Worm (Caenorhabditis elegans): ENCODE data around the gene T16G12.4.

Gene T16G12.4

DNA sequence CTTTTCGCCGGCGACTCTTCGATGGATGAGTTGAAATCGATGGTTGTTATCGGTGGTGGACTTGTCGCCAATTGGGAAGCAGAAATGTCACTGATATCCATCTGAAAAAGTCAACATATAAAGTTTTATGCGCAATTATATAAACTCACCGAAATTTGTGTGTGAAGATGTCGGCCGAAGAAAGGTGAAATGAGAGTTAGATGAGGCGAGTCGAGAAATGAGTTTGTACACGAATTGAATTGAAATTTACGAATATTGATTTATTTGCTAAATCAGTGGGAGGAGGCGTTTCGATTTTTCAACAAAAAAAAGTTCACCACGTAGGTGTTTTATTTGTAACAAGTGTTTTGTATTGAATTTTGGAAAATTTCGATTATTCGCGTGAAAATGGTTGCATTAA lies 43.7 kb downstream of the T16G12.4 start, which contains the start of gene kel-10:
kel-10 (minus strand) TSS at position 101 of the 400 bp plus-strand sequence.
- TF ChIP-seq nhr-28 (tag; optimal IDR thresholded peaks at IDR 0.05) (no peak), elt-1 (tag; optimal IDR thresholded peaks at IDR 0.05; ENCODE audit: borderline replicate concordance, insufficient read depth) (no peak), M03D4.4 (tag; optimal IDR thresholded peaks at IDR 0.05) (no peak), unc-120 (tag; optimal IDR thresholded peaks at IDR 0.05; ENCODE audit: poor library complexity, severe bottlenecking) (no peak), ceh-39 (tag; optimal IDR thresholded peaks at IDR 0.05) (no peak), lin-32 (GFP tag; optimal IDR thresholded peaks at IDR 0.05) (no peak), sptf-1 (tag; optimal IDR thresholded peaks at IDR 0.05) (no peak), nhr-76 (tag; optimal IDR thresholded peaks at IDR 0.05) (no peak), blmp-1 (tag; optimal IDR thresholded peaks at IDR 0.05) (no peak), unc-62 (GFP tag; optimal IDR thresholded peaks at IDR 0.05) (no peak), ces-1 (GFP tag; optimal IDR thresholded peaks at IDR 0.05) (no peak), mab-5 (tag; optimal IDR thresholded peaks at IDR 0.05) (no peak), pha-4 (tag; optimal IDR thresholded peaks at IDR 0.05) (no peak), ztf-11 (tag; optimal IDR thresholded peaks at IDR 0.05) (no peak)

ce11 chrIII:10106390-10106789 lies 48.8 kb downstream of the T16G12.4 start, which contains the start of gene srt-55:
Gene srt-55 (minus strand): TSS chrIII:10106490.
- no peak for TF ChIP-seq nhr-2 (tag; optimal IDR thresholded peaks at IDR 0.05)
- no peak for TF ChIP-seq pha-4 (tag; optimal IDR thresholded peaks at IDR 0.05)
- TF ChIP-seq cnd-1 (tag; optimal IDR thresholded peaks at IDR 0.05): no peak
- no peak for TF ChIP-seq sptf-1 (tag; optimal IDR thresholded peaks at IDR 0.05)
- no peak for TF ChIP-seq lsy-2 (tag; optimal IDR thresholded peaks at IDR 0.05)
- TF ChIP-seq unc-39 (tag; optimal IDR thresholded peaks at IDR 0.05): no peak
- TF ChIP-seq nhr-12 (tag; optimal IDR thresholded peaks at IDR 0.05): no peak
- TF ChIP-seq elt-1 (tag; optimal IDR thresholded peaks at IDR 0.05; ENCODE audit: borderline replicate concordance, insufficient read depth): no peak
- no peak for TF ChIP-seq blmp-1 (tag; optimal IDR thresholded peaks at IDR 0.05)
- no peak for TF ChIP-seq mep-1 (tag; optimal IDR thresholded peaks at IDR 0.05)
- no peak for TF ChIP-seq M03D4.4 (tag; optimal IDR thresholded peaks at IDR 0.05)
- TF ChIP-seq mab-5 (tag; optimal IDR thresholded peaks at IDR 0.05): no peak
- TF ChIP-seq ham-2 (GFP tag; optimal IDR thresholded peaks at IDR 0.05): no peak
